Worm (Caenorhabditis elegans) whole organism, early embryonic: ENCODE measurements around the gene prp-8.

Experiments
- aly-1 ChIP-seq: sonication (generic microtip); optimal IDR thresholded peaks from 2 replicates; lab custom pipeline; 2016; ENCODE audit warnings: missing genetic modification characterization, missing compliant biosample characterization
- ama-1 ChIP-seq: fragments of 150-350 bp; optimal IDR thresholded peaks from 2 replicates; lab custom pipeline; 2014
- ceh-36 ChIP-seq: sonication (generic microtip); optimal IDR thresholded peaks from 2 replicates; lab custom pipeline; 2016; ENCODE audit warnings: missing genetic modification characterization, inconsistent platforms, missing compliant biosample characterization
- flt-1 ChIP-seq: fragments of 200-800 bp; sonication (Bioruptor generic); IDR thresholded peaks from 2 replicates; pipeline ENCODE4 v1.3.6; 2022; ENCODE audit warnings: missing genetic modification characterization, missing compliant biosample characterization
- hmbx-1 ChIP-seq: sonication (generic microtip); optimal IDR thresholded peaks from 2 replicates; lab custom pipeline; 2016; ENCODE audit warnings: mild to moderate bottlenecking, missing genetic modification characterization, missing compliant biosample characterization
- hnd-1 ChIP-seq: sonication (generic microtip); optimal IDR thresholded peaks from 2 replicates; lab custom pipeline; 2016; ENCODE audit warnings: missing genetic modification characterization, missing compliant biosample characterization
- pes-1 ChIP-seq: fragments of 200-800 bp; sonication (Bioruptor generic); IDR thresholded peaks from 2 replicates; pipeline ENCODE4 v1.3.6; 2022; ENCODE audit warnings: missing genetic modification reagents, missing genetic modification characterization, missing compliant biosample characterization
- tra-4 ChIP-seq: sonication (generic microtip); optimal IDR thresholded peaks from 2 replicates; lab custom pipeline; 2017; ENCODE audit warnings: missing genetic modification characterization, missing compliant biosample characterization

DNA sequence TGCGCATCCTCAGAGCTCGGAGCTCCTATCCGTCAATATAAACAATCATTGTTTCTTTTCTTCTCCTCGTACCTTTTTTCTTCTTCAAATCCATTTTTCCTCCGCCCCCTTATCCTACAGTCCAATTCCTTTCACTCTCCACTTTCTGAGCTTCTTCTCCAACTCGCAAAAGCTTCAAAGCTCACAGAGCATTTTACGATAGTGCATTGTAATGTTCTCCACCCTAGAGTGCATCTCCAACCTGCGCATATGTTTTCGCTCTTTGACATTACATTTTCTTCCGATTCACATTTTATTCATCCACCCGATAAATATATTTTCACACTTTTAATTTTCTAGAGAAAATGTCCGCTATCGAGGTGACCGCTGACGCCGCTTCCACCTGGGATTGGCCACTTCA is 26.4 kb upstream of the prp-8 start, which contains the start of gene hsp-12.2:
- TF ChIP-seq ama-1 (no peak), hnd-1 (tag; lab: Kevin White, UChicago) (no peak), tra-4 (tag; lab: Kevin White, UChicago) (no peak), hmbx-1 (no peak), aly-1 (no peak), pes-1 (no peak), flt-1 (GFP tag; lab: Robert Waterston, UW) (no peak), ceh-36 (tag; lab: Kevin White, UChicago) (no peak)
